Worm (Caenorhabditis elegans): ENCODE measurements around the gene C28H8.8.

Gene C28H8.8

ce11 chrIII:5892909-5893308 is 4.3 kb upstream of the C28H8.8 start:
- TF ChIP-seq R02D3.7 (tag; optimal IDR thresholded peaks at IDR 0.05) = no peak
- no peak for TF ChIP-seq ceh-44 (GFP tag; IDR thresholded peaks at IDR 0.05)
- no peak for TF ChIP-seq daf-16 (GFP tag; optimal IDR thresholded peaks at IDR 0.05)
- TF ChIP-seq daf-16 (tag; optimal IDR thresholded peaks at IDR 0.05) = no peak
- no peak for TF ChIP-seq F44E2.7 (GFP tag; IDR thresholded peaks at IDR 0.05)
- no peak for TF ChIP-seq aly-2 (tag; optimal IDR thresholded peaks at IDR 0.05)
- TF ChIP-seq spr-3 (GFP tag; optimal IDR thresholded peaks at IDR 0.05) = no peak
- TF ChIP-seq attf-4 (tag; optimal IDR thresholded peaks at IDR 0.05) = no peak
- TF ChIP-seq skn-1 (tag; optimal IDR thresholded peaks at IDR 0.05) = no peak
- TF ChIP-seq lin-29 (GFP tag; IDR thresholded peaks at IDR 0.05) = no peak
- TF ChIP-seq lin-1 (GFP tag; IDR thresholded peaks at IDR 0.05) = no peak

- TF ChIP-seq gei-8 (GFP tag; optimal IDR thresholded peaks at IDR 0.05) (no peak), ZK546.5 (tag; optimal IDR thresholded peaks at IDR 0.05) (no peak), attf-4 (tag; optimal IDR thresholded peaks at IDR 0.05) (no peak), nhr-237 (tag; optimal IDR thresholded peaks at IDR 0.05) (no peak), ama-1 (optimal IDR thresholded peaks at IDR 0.05) (no peak), T26A8.4 (GFP tag; IDR thresholded peaks at IDR 0.05) (no peak), mes-2 (tag; optimal IDR thresholded peaks at IDR 0.05; ENCODE audit: poor library complexity, severe bottlenecking) (no peak), T20F7.1 (GFP tag; optimal IDR thresholded peaks at IDR 0.05) (no peak), egl-43 (GFP tag; IDR thresholded peaks at IDR 0.05) (no peak), spr-1 (tag; optimal IDR thresholded peaks at IDR 0.05) (no peak), duxl-1 (tag; optimal IDR thresholded peaks at IDR 0.05; ENCODE audit: poor library complexity) (no peak)
Measured at ce11 chrIII:5886893-5887292, 1.7 kb downstream of the C28H8.8 start, which contains the start of gene C28H8.7. Gene C28H8.7 (minus strand): TSS chrIII:5886993.

DNA sequence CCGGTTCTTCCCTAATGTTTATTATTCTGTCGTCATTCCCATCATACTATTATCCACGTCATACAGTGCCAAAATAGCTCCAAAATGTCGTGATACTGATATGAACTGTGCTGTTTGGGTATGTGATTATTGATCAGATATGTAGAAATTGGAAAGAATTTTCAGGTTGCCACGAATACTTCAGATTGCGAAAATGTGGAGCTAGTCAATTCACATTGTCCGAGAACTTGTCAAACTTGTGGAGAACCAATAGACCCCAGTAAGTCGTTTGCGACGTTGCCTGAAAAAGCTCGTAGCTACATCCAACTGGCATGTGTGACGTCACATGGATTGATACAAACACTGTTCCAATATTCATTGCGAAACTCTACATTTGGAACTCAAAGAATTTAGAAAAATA is 4.1 kb downstream of the C28H8.8 start:
- TF ChIP-seq skn-1 (tag; optimal IDR thresholded peaks at IDR 0.05) (no peak), unc-62 (GFP tag; optimal IDR thresholded peaks at IDR 0.05 in 1 of 2) (peak in 1 of 2 experiments; percentile 95), unc-62 (tag; optimal IDR thresholded peaks at IDR 0.05) (no peak), Y105C5A.15 (GFP tag; IDR thresholded peaks at IDR 0.05) (no peak), daf-16 (GFP tag; optimal IDR thresholded peaks at IDR 0.05) (no peak), daf-16 (tag; optimal IDR thresholded peaks at IDR 0.05) (no peak), dpl-1 (GFP tag; optimal IDR thresholded peaks at IDR 0.05) (no peak), nhr-28 (tag; optimal IDR thresholded peaks at IDR 0.05) (no peak), madf-5 (GFP tag; IDR thresholded peaks at IDR 0.05) (no peak), mep-1 (tag; optimal IDR thresholded peaks at IDR 0.05) (no peak), tag-97 (GFP tag; IDR thresholded peaks at IDR 0.05) (no peak), dmd-9 (GFP tag; IDR thresholded peaks at IDR 0.05) (no peak), gei-8 (GFP tag; optimal IDR thresholded peaks at IDR 0.05) (no peak), egl-27 (tag; optimal IDR thresholded peaks at IDR 0.05) (no peak), aha-1 (tag) (peak; percentile 44), madf-9 (GFP tag; conservative IDR thresholded peaks at IDR 0.05) (no peak), saeg-2 (GFP tag; IDR thresholded peaks at IDR 0.05) (no peak)

ce11 chrIII:5884007-5884406 is 4.6 kb downstream of the C28H8.8 start, which contains the start of gene C28H8.5:
Gene C28H8.5 (plus strand): TSS chrIII:5884307.
- TF ChIP-seq F26F4.8 (GFP tag; conservative IDR thresholded peaks at IDR 0.05) = no peak
- TF ChIP-seq pqm-1 (tag; optimal IDR thresholded peaks at IDR 0.05) = no peak
- no peak for TF ChIP-seq rbr-2 (tag; optimal IDR thresholded peaks at IDR 0.05)
- TF ChIP-seq daf-12 (tag; optimal IDR thresholded peaks at IDR 0.05) = no peak
- no peak for TF ChIP-seq mxl-2 (GFP tag; conservative IDR thresholded peaks at IDR 0.05)
- no peak for TF ChIP-seq unc-62 (GFP tag; optimal IDR thresholded peaks at IDR 0.05 in 1 of 2)
- TF ChIP-seq unc-62 (tag; optimal IDR thresholded peaks at IDR 0.05) = no peak
- no peak for TF ChIP-seq lin-38 (GFP tag; IDR thresholded peaks at IDR 0.05)
- no peak for TF ChIP-seq sdz-12 (GFP tag; optimal IDR thresholded peaks at IDR 0.05)
- no peak for TF ChIP-seq nhr-6 (tag; optimal IDR thresholded peaks at IDR 0.05)
- no peak for TF ChIP-seq nhr-237 (tag; optimal IDR thresholded peaks at IDR 0.05)
- TF ChIP-seq lim-7 (GFP tag; IDR thresholded peaks at IDR 0.05) = no peak
- TF ChIP-seq daf-19 (GFP tag; conservative IDR thresholded peaks at IDR 0.05) = no peak
- no peak for TF ChIP-seq madf-5 (GFP tag; IDR thresholded peaks at IDR 0.05)
- TF ChIP-seq fkh-10 (GFP tag; optimal IDR thresholded peaks at IDR 0.05) = no peak
- TF ChIP-seq ZK546.5 (tag; optimal IDR thresholded peaks at IDR 0.05) = no peak
- TF ChIP-seq zip-2 (tag; optimal IDR thresholded peaks at IDR 0.05) = no peak
- no peak for TF ChIP-seq saeg-2 (GFP tag; IDR thresholded peaks at IDR 0.05)
- TF ChIP-seq dmd-8 (GFP tag; IDR thresholded peaks at IDR 0.05) = no peak
- no peak for TF ChIP-seq php-3 (GFP tag; IDR thresholded peaks at IDR 0.05)
- no peak for TF ChIP-seq mxl-3 (GFP tag; optimal IDR thresholded peaks at IDR 0.05)
